Worm (Caenorhabditis elegans): ENCODE results near the gene sfxn-1.1.

- TF ChIP-seq him-1 (tag; optimal IDR thresholded peaks at IDR 0.05) (no peak), dao-5 (tag; optimal IDR thresholded peaks at IDR 0.05) (no peak), W03F9.2 (tag; optimal IDR thresholded peaks at IDR 0.05) (no peak)
Observed at ce11 chrII:9516836-9517235, 1.8 kb downstream of the sfxn-1.1 start, which contains the start of gene gcy-1.

Data from whole organism, L4/young adult.